Fruit fly (Drosophila melanogaster): Measurements from ENCODE around the gene CG7341.

The CG7341 gene

dm6 chr3L:18062959-18063510 is 49.7 kb upstream of the CG7341 start (continued):
- no peak for TF ChIP-seq pfk (GFP tag; optimal IDR thresholded peaks at IDR 0.05)
- peak; percentile 60 for TF ChIP-seq CG2712 (tag; optimal IDR thresholded peaks at IDR 0.05)
- TF ChIP-seq slbo (GFP tag; IDR thresholded peaks at IDR 0.05) = peak; percentile 46
- TF ChIP-seq eve (GFP tag; optimal IDR thresholded peaks at IDR 0.05) = peak in 1 of 2 experiments; percentile 20
- TF ChIP-seq pros (GFP tag; optimal IDR thresholded peaks at IDR 0.05) = no peak
- peak; percentile 45 for TF ChIP-seq nmo (GFP tag; optimal IDR thresholded peaks at IDR 0.05)
- TF ChIP-seq HmgD (GFP tag; optimal IDR thresholded peaks at IDR 0.05) = no peak
- TF ChIP-seq CG30403 (GFP tag; optimal IDR thresholded peaks at IDR 0.05) = peak; percentile 36
- no peak for TF ChIP-seq E2f1 (GFP tag; IDR thresholded peaks at IDR 0.05)
- peak; percentile 60 for TF ChIP-seq yki (optimal IDR thresholded peaks at IDR 0.05)
- no peak for TF ChIP-seq chm (GFP tag; IDR thresholded peaks at IDR 0.05)
- peak; percentile 47; the same call in 2 of the 3 replicates for TF ChIP-seq CG11695 (GFP tag; IDR thresholded peaks at IDR 0.05)
- TF ChIP-seq Bdp1 (GFP tag; optimal IDR thresholded peaks at IDR 0.05) = no peak
- peak; percentile 17 for TF ChIP-seq CG15601 (tag; optimal IDR thresholded peaks at IDR 0.05)
- TF ChIP-seq CG13775 (GFP tag; optimal IDR thresholded peaks at IDR 0.05) = peak; percentile 21
- TF ChIP-seq az2 (GFP tag; optimal IDR thresholded peaks at IDR 0.05) = peak; percentile 28
- TF ChIP-seq psq (GFP tag; optimal IDR thresholded peaks at IDR 0.05) = peak; percentile 9
- peak; percentile 89 for TF ChIP-seq cg (GFP tag; optimal IDR thresholded peaks at IDR 0.05)
- TF ChIP-seq CG31441 (GFP tag; IDR thresholded peaks at IDR 0.05) = peak; percentile 55; the same call in 1 of the 2 replicates
- peak; percentile 40 for TF ChIP-seq Meics (GFP tag; optimal IDR thresholded peaks at IDR 0.05)
- no peak for TF ChIP-seq mam (GFP tag; optimal IDR thresholded peaks at IDR 0.05)
- peak; percentile 58 for TF ChIP-seq Spps (tag; optimal IDR thresholded peaks at IDR 0.05)
- peak; percentile 27 for TF ChIP-seq cwo (GFP tag; optimal IDR thresholded peaks at IDR 0.05)
- peak in 1 of 3 experiments; percentile 46 for TF ChIP-seq lola (GFP tag; optimal IDR thresholded peaks at IDR 0.05)
- peak; percentile 62; the same call in 2 of the 3 replicates for TF ChIP-seq CG17361 (GFP tag; IDR thresholded peaks at IDR 0.05)
- TF ChIP-seq gcm (GFP tag; optimal IDR thresholded peaks at IDR 0.05) = peak; percentile 19
- peak in 1 of 2 experiments; percentile 32 for TF ChIP-seq Hr51 (GFP tag; optimal IDR thresholded peaks at IDR 0.05)
- peak; percentile 32 for TF ChIP-seq Oli (tag; optimal IDR thresholded peaks at IDR 0.05)
- TF ChIP-seq fru (optimal IDR thresholded peaks at IDR 0.05) = no peak
- TF ChIP-seq D19A (tag; optimal IDR thresholded peaks at IDR 0.05) = peak; percentile 48
- TF ChIP-seq Adf1 (GFP tag; IDR thresholded peaks at IDR 0.05) = peak; percentile 39; the same call in 1 of the 2 replicates
- TF ChIP-seq Xrp1 (GFP tag; IDR thresholded peaks at IDR 0.05) = peak; percentile 62; the same call in 1 of the 2 replicates
- peak; percentile 17 for TF ChIP-seq odd (GFP tag; optimal IDR thresholded peaks at IDR 0.05)
- peak; percentile 58 for TF ChIP-seq unpg (GFP tag; optimal IDR thresholded peaks at IDR 0.05)
- TF ChIP-seq CG2120 (GFP tag; optimal IDR thresholded peaks at IDR 0.05) = peak; percentile 34
- no peak for TF ChIP-seq CG11456 (GFP tag; IDR thresholded peaks at IDR 0.05)
- peak; percentile 11 for TF ChIP-seq Fer3 (tag; optimal IDR thresholded peaks at IDR 0.05)
- peak; percentile 68 for TF ChIP-seq CG31365 (tag; optimal IDR thresholded peaks at IDR 0.05)
- peak; percentile 62 for TF ChIP-seq corto (GFP tag; optimal IDR thresholded peaks at IDR 0.05)
- no peak for TF ChIP-seq Aef1 (GFP tag; IDR thresholded peaks at IDR 0.05)
- no peak for TF ChIP-seq CG9797 (GFP tag; optimal IDR thresholded peaks at IDR 0.05)
- peak; percentile 5 for TF ChIP-seq Hr3 (GFP tag; optimal IDR thresholded peaks at IDR 0.05)
- TF ChIP-seq E2f2 (GFP tag; IDR thresholded peaks at IDR 0.05) = no peak
- no peak for TF ChIP-seq ab (GFP tag; optimal IDR thresholded peaks at IDR 0.05)
- no peak for TF ChIP-seq NFAT (GFP tag; IDR thresholded peaks at IDR 0.05)
- TF ChIP-seq pnt (GFP tag; optimal IDR thresholded peaks at IDR 0.05) = no peak
- TF ChIP-seq CG14710 (tag; optimal IDR thresholded peaks at IDR 0.05) = peak; percentile 41
- TF ChIP-seq lbe (GFP tag; optimal IDR thresholded peaks at IDR 0.05) = peak; percentile 69
- no peak for TF ChIP-seq Lim3 (GFP tag; IDR thresholded peaks at IDR 0.05)
- peak; percentile 21 for TF ChIP-seq Sox102F (GFP tag; optimal IDR thresholded peaks at IDR 0.05)
- peak; percentile 28 for TF ChIP-seq CG33557 (GFP tag; optimal IDR thresholded peaks at IDR 0.05)

Measured in whole organism, embryonic.